Worm (Caenorhabditis elegans) whole organism, L4 larva: ENCODE measurements around the gene K02E2.8.

Source experiments
- fos-1 ChIP-seq: fragments of 150-350 bp; optimal IDR thresholded peaks from 2 replicates; lab custom pipeline; 2014; ENCODE audit warnings: missing biosample characterization, missing genetic modification characterization
- lin-13 ChIP-seq: fragments of 150-350 bp; optimal IDR thresholded peaks from 2 replicates; lab custom pipeline; 2014; ENCODE audit warnings: missing biosample characterization, missing genetic modification reagents, missing genetic modification characterization
- ztf-7 ChIP-seq: fragments of 150-350 bp; optimal IDR thresholded peaks from 2 replicates; lab custom pipeline; 2014; ENCODE audit warnings: missing biosample characterization, missing genetic modification characterization

DNA sequence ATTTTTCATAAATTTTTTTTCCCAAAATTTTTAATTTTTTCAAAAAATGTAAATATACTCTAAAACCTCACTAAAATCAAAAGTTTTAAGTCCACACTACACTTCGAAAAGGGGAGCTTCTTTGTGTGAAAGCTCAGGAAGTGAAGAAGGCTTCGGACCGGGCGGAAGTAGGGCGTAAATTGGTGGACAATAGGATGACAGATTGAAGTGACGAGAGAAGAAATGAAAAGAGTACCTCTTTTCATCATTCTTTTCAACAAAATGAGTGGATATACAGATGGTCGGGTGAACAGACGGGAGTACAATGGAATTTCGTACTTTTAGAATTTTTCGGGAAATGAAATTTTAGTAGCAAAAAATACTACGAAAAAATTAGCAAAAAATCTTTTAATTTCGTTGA is 27.9 kb downstream of the K02E2.8 start:
- no peak for TF ChIP-seq fos-1 (tag; lab: Kevin White, UChicago)
- TF ChIP-seq lin-13 (GFP tag; lab: Kevin White, UChicago): no peak
- no peak for TF ChIP-seq ztf-7 (tag; lab: Kevin White, UChicago)
